Worm (Caenorhabditis elegans): ENCODE results near the gene sqv-6.

- TF ChIP-seq scrt-1 (GFP tag; IDR thresholded peaks at IDR 0.05), result no peak
- no peak for TF ChIP-seq ets-7 (tag; optimal IDR thresholded peaks at IDR 0.05)
- TF ChIP-seq hnd-1 (tag; optimal IDR thresholded peaks at IDR 0.05), result no peak
- TF ChIP-seq ama-1 (optimal IDR thresholded peaks at IDR 0.05), result no peak
- TF ChIP-seq flt-1 (GFP tag; IDR thresholded peaks at IDR 0.05), result no peak
- no peak for TF ChIP-seq hmg-4 (GFP tag; optimal IDR thresholded peaks at IDR 0.05)
- TF ChIP-seq ceh-36 (tag; optimal IDR thresholded peaks at IDR 0.05), result no peak
- no peak for TF ChIP-seq ceh-13 (GFP tag; optimal IDR thresholded peaks at IDR 0.05)
- no peak for TF ChIP-seq sea-1 (GFP tag; conservative IDR thresholded peaks at IDR 0.05)
Measured at ce11 chrV:979698-980097, 15.1 kb upstream of the sqv-6 start.
